Worm (Caenorhabditis elegans) whole organism, mixed stage, embryonic: ENCODE measurements around the gene rpl-7A.

Experiments used
- bed-3 ChIP-seq: fragments of 200-800 bp; sonication (Bioruptor generic); optimal IDR thresholded peaks from 3 replicates; lab custom pipeline; 2018; ENCODE audit warnings: mild to moderate bottlenecking, missing genetic modification characterization, moderate library complexity, missing compliant biosample characterization
- blmp-1 ChIP-seq: fragments of 150-350 bp; optimal IDR thresholded peaks from 2 replicates; lab custom pipeline; 2014; ENCODE audit warnings: missing biosample characterization, missing genetic modification characterization
- ceh-39 ChIP-seq: fragments of 150-350 bp; optimal IDR thresholded peaks from 2 replicates; lab custom pipeline; 2014; ENCODE audit warnings: missing biosample characterization, missing genetic modification characterization
- ceh-43 ChIP-seq: fragments of 200-800 bp; sonication (Bioruptor generic); optimal IDR thresholded peaks from 2 replicates; lab custom pipeline; 2018; ENCODE audit warnings: mild to moderate bottlenecking, missing genetic modification characterization, moderate library complexity, missing compliant biosample characterization
- ceh-83 ChIP-seq: fragments of 200-800 bp; sonication (Bioruptor generic); optimal IDR thresholded peaks from 2 replicates; lab custom pipeline; 2018; ENCODE audit warnings: mild to moderate bottlenecking, missing genetic modification characterization, missing compliant biosample characterization
- ces-1 ChIP-seq: fragments of 150-350 bp; optimal IDR thresholded peaks from 2 replicates; lab custom pipeline; 2014; ENCODE audit warnings: missing biosample characterization, missing genetic modification reagents, missing genetic modification characterization
- cnd-1 ChIP-seq: fragments of 200-800 bp; sonication (Bioruptor generic); optimal IDR thresholded peaks from 2 replicates; lab custom pipeline; 2018; ENCODE audit warnings: mild to moderate bottlenecking, missing genetic modification characterization, missing compliant biosample characterization
- elt-1 ChIP-seq: sonication (generic microtip); optimal IDR thresholded peaks from 2 replicates; lab custom pipeline; 2017; ENCODE audit warnings: missing genetic modification characterization, mild to moderate bottlenecking, missing compliant biosample characterization, antibody characterized with exemption, moderate library complexity, borderline replicate concordance; ENCODE audit not compliant: insufficient read depth
- flh-1 ChIP-seq: fragments of 200-800 bp; sonication (Bioruptor generic); optimal IDR thresholded peaks from 2 replicates; lab custom pipeline; 2018; ENCODE audit warnings: mild to moderate bottlenecking, missing genetic modification characterization, moderate library complexity, missing compliant biosample characterization
- hlh-1 ChIP-seq: fragments of 150-350 bp; optimal IDR thresholded peaks from 2 replicates; lab custom pipeline; 2014; ENCODE audit warnings: missing biosample characterization, missing genetic modification reagents, missing genetic modification characterization
- lin-13 ChIP-seq: fragments of 150-350 bp; optimal IDR thresholded peaks from 2 replicates; lab custom pipeline; 2014; ENCODE audit warnings: missing biosample characterization, missing genetic modification characterization
- lin-32 ChIP-seq: fragments of 200-800 bp; sonication (Bioruptor generic); optimal IDR thresholded peaks from 2 replicates; lab custom pipeline; 2018; ENCODE audit warnings: mild to moderate bottlenecking, missing genetic modification characterization, missing compliant biosample characterization
- lsy-2 ChIP-seq: fragments of 150-350 bp; optimal IDR thresholded peaks from 2 replicates; lab custom pipeline; 2014; ENCODE audit warnings: missing biosample characterization, missing genetic modification characterization
- mab-5 ChIP-seq: fragments of 150-350 bp; optimal IDR thresholded peaks from 2 replicates; lab custom pipeline; 2014; ENCODE audit warnings: missing biosample characterization, missing genetic modification characterization
- mep-1 ChIP-seq: fragments of 150-350 bp; optimal IDR thresholded peaks from 2 replicates; lab custom pipeline; 2017; ENCODE audit warnings: missing biosample characterization, missing genetic modification reagents, missing genetic modification characterization, inconsistent platforms
- mls-2 ChIP-seq: sonication (generic microtip); optimal IDR thresholded peaks from 2 replicates; lab custom pipeline; 2016; ENCODE audit warnings: mild to moderate bottlenecking, missing genetic modification characterization, moderate library complexity, missing compliant biosample characterization
- nhr-2 ChIP-seq: fragments of 150-350 bp; optimal IDR thresholded peaks from 2 replicates; lab custom pipeline; 2014; ENCODE audit warnings: missing biosample characterization, missing genetic modification characterization
- nhr-237 ChIP-seq: fragments of 150-350 bp; optimal IDR thresholded peaks from 2 replicates; lab custom pipeline; 2014; ENCODE audit warnings: missing biosample characterization, missing genetic modification characterization
- nhr-28 ChIP-seq: fragments of 150-350 bp; optimal IDR thresholded peaks from 2 replicates; lab custom pipeline; 2014; ENCODE audit warnings: missing biosample characterization, missing genetic modification characterization
- nhr-76 ChIP-seq: sonication (generic microtip); optimal IDR thresholded peaks from 2 replicates; lab custom pipeline; 2017; ENCODE audit warnings: missing biosample characterization, missing genetic modification characterization
- pha-4 ChIP-seq: fragments of 150-350 bp; optimal IDR thresholded peaks from 2 replicates; lab custom pipeline; 2018; ENCODE audit warnings: missing biosample characterization, missing genetic modification reagents, missing genetic modification characterization
- sem-2 ChIP-seq: fragments of 200-800 bp; sonication (Bioruptor generic); optimal IDR thresholded peaks from 2 replicates; lab custom pipeline; 2018; ENCODE audit warnings: mild to moderate bottlenecking, missing genetic modification characterization, missing compliant biosample characterization
- snpc-4 ChIP-seq: fragments of 150-350 bp; optimal IDR thresholded peaks from 2 replicates; lab custom pipeline; 2014; ENCODE audit warnings: missing biosample characterization, missing genetic modification characterization
- sptf-1 ChIP-seq: sonication (generic microtip); optimal IDR thresholded peaks from 2 replicates; lab custom pipeline; 2017; ENCODE audit warnings: mild to moderate bottlenecking, missing genetic modification characterization, moderate library complexity, missing compliant biosample characterization
- unc-120 ChIP-seq: sonication (generic microtip); optimal IDR thresholded peaks from 2 replicates; lab custom pipeline; 2017; ENCODE audit warnings: missing genetic modification characterization, missing compliant biosample characterization; ENCODE audit not compliant: poor library complexity, severe bottlenecking
- unc-62 ChIP-seq: fragments of 150-350 bp; optimal IDR thresholded peaks from 2 replicates; lab custom pipeline; 2014; ENCODE audit warnings: missing biosample characterization, missing genetic modification reagents, missing genetic modification characterization
- zip-8 ChIP-seq: fragments of 150-350 bp; optimal IDR thresholded peaks from 2 replicates; lab custom pipeline; 2014; ENCODE audit warnings: missing biosample characterization, missing genetic modification characterization
- ztf-11 ChIP-seq: fragments of 150-350 bp; optimal IDR thresholded peaks from 2 replicates; lab custom pipeline; 2014; ENCODE audit warnings: missing biosample characterization, missing genetic modification characterization

rpl-7A gene

DNA sequence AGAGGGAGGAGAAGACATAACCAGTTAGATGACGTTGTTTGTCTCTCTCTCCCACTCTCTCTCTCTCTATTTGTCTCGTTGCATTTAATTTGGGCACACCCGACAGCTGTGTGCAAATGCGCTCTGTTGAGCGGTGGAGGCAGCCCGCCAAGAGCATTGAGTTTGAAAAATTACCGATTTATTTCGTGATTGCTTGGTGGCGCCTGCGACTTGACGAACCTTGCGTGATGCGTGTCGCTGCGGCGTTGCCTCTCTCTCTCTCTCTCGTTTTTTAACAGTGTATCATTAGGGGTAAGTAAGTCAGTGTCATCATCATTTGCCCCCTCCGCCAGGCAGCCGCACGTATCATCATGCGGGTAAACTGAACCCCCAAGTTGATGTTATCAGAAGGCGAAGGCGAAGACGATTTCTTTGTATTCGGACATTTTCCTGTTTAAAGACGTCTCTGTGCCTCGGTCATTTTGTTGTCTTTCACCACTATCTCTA lies 15.7 kb upstream of the rpl-7A start (continued):
- TF ChIP-seq lin-32 (peak; percentile 25), nhr-28 (tag; lab: Kevin White, UChicago) (no peak)

DNA sequence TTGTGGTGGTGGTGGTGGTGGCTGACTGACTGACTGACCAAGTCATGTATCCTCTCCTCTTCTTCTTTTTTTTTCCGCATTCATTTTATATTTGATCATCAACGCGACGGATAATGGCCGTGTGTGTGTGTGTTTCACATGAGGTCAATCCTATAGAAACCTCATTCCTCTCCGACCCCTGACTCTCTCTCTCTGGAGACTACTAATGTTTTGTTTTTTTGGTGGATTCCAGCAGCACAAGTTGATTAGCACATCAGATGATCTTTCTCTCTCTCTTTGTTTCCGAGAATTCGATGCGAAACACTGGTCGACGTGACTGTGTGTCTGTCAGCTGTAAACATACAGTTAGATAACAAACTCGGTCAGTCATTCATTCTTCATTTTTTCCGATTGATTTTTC lies 14.7 kb upstream of the rpl-7A start, which contains the start of gene Y24D9A.7:
Gene Y24D9A.7 (minus strand): TSS at position 46 of the 400 bp plus-strand sequence.
- TF ChIP-seq nhr-237 (no peak), snpc-4 (tag; lab: Kevin White, UChicago) (no peak), nhr-28 (tag; lab: Kevin White, UChicago) (no peak), flh-1 (GFP tag; lab: Kevin White, UChicago) (no peak), mab-5 (no peak), ceh-39 (no peak), sptf-1 (tag; lab: Kevin White, UChicago) (no peak)

DNA sequence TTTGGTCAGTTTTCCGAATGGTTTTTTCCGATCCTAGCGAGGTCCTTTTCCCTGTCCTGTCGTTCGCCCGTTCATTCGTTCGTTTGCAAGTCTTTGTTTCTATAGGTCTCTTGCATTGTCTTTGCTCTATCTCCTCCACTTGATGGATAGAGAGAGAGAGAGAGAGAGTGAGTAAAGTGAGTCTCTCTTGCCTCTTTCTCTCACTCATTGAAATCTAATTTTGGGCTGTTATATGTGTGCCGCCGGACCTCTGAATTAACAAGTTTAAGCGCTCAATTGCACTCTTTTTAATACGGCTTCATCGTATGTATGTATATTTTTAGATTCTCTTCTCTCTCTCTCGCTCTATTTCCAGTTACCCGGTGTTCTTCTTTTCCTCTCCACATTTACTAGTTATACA lies 13.5 kb upstream of the rpl-7A start:
- TF ChIP-seq ces-1 (peak; percentile 99), mep-1 (no peak)

DNA sequence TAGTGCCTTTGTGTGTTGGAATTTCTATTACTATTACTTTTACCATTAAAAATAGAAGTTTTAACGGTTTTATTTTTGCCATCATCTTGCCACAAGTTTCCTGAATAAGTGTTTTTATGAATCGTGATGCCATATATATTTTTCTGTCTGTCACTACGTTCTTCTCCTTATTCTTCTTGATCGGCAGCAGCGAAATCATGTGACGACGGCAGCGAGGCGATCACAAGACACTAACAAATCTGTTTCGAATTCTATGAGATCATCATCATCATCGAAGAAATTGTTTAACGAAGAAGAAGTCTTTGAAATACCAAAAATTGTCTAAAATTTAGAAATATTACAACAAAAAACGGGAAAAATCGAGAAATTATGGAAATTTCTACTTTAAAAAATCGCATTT lies 12.0 kb upstream of the rpl-7A start:
- TF ChIP-seq blmp-1 (tag; lab: Kevin White, UChicago): no peak
- TF ChIP-seq nhr-2 (tag; lab: Kevin White, UChicago): no peak
- no peak for TF ChIP-seq pha-4 (tag; lab: Kevin White, UChicago)
- no peak for TF ChIP-seq ztf-11
- TF ChIP-seq mls-2: no peak
- no peak for TF ChIP-seq unc-120 (tag; lab: Kevin White, UChicago)
- TF ChIP-seq lin-13 (tag; lab: Kevin White, UChicago): no peak
- TF ChIP-seq zip-8 (tag; lab: Kevin White, UChicago): no peak
- TF ChIP-seq sem-2 (GFP tag; lab: Kevin White, UChicago): no peak
- no peak for TF ChIP-seq ceh-39
- TF ChIP-seq ceh-83 (GFP tag; lab: Kevin White, UChicago): no peak
- no peak for TF ChIP-seq unc-62 (GFP tag; lab: Kevin White, UChicago)
- TF ChIP-seq mep-1: no peak
- no peak for TF ChIP-seq bed-3 (GFP tag; lab: Kevin White, UChicago)
- TF ChIP-seq, all 35 proteins: peak for 0

DNA sequence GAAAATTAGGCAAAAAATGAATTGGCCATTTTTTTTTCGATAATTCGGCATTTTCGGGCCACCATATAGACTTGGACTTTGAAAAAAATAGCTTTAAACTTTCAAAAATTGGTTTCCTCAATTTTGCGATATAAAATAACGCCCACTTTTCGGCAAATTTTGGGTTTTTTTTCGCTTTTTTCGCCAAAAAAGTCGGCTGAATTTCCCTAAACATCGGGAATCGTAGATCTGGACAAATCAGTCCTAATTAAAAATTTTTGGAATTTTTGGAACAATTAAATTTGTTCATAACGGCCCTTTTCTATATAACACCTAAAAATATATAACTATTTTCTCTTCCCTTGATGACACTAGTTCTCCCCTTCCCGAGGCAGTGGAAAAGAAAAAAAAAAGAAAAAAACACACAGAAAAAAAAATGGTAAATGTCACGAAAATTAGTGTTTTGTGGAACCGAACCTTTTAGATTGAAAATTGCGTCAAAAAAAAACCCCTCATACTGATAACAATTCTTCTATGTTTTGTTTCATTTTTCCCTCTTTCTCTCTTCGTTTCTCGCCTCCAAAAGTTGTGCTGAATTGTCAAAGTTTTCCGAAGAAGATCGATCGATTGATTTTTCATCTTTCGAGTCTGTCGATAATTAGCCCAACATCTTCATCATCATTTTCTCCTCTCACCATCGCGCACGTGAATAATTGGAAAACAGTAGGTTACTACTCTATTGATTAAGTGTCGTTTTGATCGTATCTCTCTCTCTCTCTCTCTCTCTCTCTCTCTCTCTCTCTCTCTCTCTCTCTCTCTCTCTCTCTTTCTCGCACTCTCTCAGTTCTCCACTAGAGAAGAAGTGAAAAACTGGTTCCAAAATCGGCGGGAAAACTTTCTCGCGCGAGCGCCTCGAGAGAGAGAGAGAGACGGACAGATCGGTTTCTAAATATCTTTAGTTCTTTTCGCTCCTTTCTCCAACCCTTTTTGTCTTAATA lies 10.2 kb upstream of the rpl-7A start, which contains the start of gene Y24D9A.6:
Gene Y24D9A.6 (minus strand): TSS at position 51 of the 977 bp plus-strand sequence.
- peak; percentile 53 for TF ChIP-seq elt-1
- TF ChIP-seq nhr-237: peak; percentile 54
- TF ChIP-seq lin-13 (tag; lab: Kevin White, UChicago): no peak
- peak; percentile 23 for TF ChIP-seq unc-62 (GFP tag; lab: Kevin White, UChicago)
- TF ChIP-seq nhr-2 (tag; lab: Kevin White, UChicago): no peak
- no peak for TF ChIP-seq nhr-76
- peak; percentile 66 for TF ChIP-seq blmp-1 (tag; lab: Kevin White, UChicago)
- TF ChIP-seq, all 35 proteins: peak for 4

DNA sequence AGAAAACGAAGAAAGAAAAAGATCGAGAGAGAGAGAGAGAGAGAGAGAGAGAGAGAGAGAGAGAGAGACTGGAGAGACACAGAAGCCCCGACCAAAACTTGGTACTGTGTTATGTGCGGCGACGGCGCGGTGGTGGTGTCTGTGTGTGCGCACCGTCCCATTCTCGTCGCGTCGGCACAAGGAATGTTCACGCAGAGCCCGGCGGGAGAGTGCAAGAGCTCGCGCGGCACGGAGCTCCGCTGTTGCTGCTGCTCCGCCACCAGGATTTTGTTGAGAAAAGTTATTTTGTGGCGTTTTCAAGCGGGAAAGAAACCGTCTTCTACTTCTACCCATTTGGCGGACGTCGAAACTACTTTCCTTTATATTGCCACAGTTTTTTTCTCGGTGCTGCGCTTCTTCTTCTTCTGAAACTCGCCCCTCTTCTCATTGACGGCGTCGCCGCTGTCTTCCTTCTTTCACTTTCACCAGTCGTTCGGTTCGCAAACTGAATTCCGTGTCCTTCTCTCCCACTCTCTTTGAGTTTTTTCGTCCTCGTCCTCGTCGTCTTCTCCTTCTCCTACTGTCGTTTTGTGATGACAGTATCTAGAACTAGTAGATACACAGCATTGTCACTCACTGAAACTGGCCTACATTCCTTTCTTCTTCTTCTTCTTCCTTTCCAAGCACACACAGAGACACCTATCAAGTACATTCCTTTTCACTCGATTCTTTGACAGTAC lies 9.2 kb upstream of the rpl-7A start:
- TF ChIP-seq ceh-43: no peak
- TF ChIP-seq pha-4 (tag; lab: Kevin White, UChicago): peak; percentile 12
- TF ChIP-seq, all 35 proteins: peak for 1

DNA sequence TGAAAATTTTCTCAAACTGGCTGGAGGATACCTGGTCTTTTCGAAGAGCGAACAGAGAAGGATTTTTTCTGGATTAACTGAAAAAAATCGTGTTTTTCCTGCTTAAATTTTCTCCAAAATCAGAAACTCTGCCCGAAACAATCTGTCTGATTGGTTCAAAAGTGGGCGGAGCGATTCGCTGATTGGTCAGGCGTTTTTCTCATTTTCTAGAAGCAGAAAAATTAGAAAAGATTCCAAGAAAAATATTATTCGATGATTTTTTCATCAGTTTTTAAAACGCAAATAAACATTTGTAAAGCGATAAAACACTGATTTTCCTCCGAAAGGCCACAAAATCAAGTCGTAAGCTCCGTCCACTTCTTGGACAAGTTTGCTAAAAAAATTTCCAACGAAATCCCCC lies 8.5 kb upstream of the rpl-7A start:
- TF ChIP-seq cnd-1 (tag; lab: Kevin White, UChicago) (no peak), lsy-2 (tag; lab: Kevin White, UChicago) (no peak), zip-8 (tag; lab: Kevin White, UChicago) (no peak), ces-1 (no peak), sem-2 (GFP tag; lab: Kevin White, UChicago) (no peak), hlh-1 (no peak), bed-3 (GFP tag; lab: Kevin White, UChicago) (no peak)
